Fruit fly (Drosophila melanogaster): ENCODE data around the gene Polr2H.

Gene Polr2H

DNA sequence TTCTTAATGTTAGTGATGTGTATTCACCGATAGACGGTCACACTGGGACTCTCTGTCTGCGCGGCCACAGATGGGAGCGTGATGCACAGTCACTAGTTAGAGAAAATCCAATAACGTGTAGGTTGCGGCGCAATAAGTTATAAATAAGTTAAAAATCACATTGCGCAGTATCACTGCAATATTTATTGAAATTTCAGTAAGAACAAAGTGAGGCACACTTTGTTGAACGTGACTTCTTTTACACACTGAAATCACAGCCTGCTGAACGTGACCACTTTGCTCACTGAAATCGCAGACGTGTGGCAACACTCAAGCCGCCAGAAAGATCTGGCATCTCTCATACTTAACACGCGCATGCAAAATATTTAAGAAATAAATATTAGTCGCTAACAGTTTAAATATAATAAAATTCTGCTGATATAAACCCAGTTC is at the start of gene Polr2H, which contains the start of gene CG11247:
TSS of gene Polr2H (plus strand) at position 317 of the 432 bp plus-strand sequence.
TSS of gene CG11247 (minus strand) at position 191 of the 432 bp plus-strand sequence.
- peak; percentile 62 for TF ChIP-seq noc (tag; optimal IDR thresholded peaks at IDR 0.05)

DNA sequence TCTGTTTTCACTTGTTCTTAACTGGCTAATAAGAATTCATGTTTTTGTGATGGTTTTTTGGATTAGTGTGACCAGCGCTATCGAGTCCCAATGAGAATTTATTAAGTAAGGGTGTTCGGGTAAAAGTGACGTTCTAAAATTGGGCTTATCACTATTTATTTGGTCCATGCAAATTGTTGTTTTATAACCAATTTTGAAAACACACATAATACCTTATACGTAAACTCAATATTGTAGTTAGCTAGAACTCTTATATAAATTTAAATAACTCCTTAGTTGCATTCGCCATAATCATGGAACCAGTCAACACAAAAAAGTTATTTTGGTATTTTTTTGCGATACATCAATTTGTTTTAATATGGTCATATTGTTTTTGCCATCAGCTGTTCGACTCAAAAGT is 49.0 kb upstream of the Polr2H start, which contains the start of the genes Als2 and CG11248:
TSS of gene Als2 (minus strand) at position 69 of the 400 bp plus-strand sequence.
TSS of gene CG11248 (plus strand) at position 364 of the 400 bp plus-strand sequence.
- TF ChIP-seq noc (tag; optimal IDR thresholded peaks at IDR 0.05), result no peak

- TF ChIP-seq noc (tag; optimal IDR thresholded peaks at IDR 0.05), result no peak
These were observed 44.8 kb upstream of the Polr2H start, which contains the start of gene Sfp78E for dm6 chr3L:21683942-21684341. Gene Sfp78E, minus strand, starts transcription at chr3L:21684042.

DNA sequence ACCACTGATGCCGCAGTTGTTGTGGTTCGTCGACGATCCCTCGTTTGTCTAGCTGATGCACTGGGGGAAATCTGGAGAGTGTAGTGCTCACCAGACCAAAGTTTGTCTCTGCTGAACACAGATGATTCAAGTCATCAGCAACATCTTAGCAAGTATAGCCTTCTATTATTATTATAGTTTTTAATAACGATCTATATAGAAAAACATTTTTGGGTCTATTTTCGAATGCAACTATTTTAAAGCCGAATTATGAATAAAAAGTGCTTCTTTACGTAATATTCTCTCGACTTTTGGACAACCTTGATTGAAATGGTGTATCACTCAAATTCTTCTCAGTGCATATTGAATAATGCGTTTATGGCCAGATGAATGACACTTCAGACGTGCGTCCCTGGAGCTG is 43.0 kb upstream of the Polr2H start:
- no peak for TF ChIP-seq noc (tag; optimal IDR thresholded peaks at IDR 0.05)

dm6 chr3L:21688607-21689129 is 40.1 kb upstream of the Polr2H start:
- no peak for TF ChIP-seq noc (tag; optimal IDR thresholded peaks at IDR 0.05)

dm6 chr3L:21694647-21695046 is 34.1 kb upstream of the Polr2H start:
- TF ChIP-seq noc (tag; optimal IDR thresholded peaks at IDR 0.05), result no peak

DNA sequence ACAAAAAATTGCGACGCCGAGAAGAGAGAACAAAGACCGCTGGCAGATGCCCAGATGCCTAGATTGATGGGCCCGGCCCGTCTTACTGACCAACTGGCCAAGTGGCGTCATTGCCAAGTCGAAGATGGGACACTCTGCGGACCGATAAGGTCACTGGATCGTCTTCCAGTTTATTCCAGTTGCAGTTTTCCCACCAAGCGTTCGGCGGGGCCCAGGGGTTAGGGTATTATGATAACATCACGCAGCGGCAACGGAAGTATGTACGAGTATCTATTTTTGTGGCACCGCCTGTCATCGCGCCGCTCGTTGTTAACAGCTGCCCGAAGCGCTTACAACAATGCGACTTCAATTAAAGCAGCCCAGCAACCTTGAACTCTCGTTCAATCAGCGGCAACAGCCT is 28.7 kb upstream of the Polr2H start:
- TF ChIP-seq noc (tag; optimal IDR thresholded peaks at IDR 0.05), result no peak

DNA sequence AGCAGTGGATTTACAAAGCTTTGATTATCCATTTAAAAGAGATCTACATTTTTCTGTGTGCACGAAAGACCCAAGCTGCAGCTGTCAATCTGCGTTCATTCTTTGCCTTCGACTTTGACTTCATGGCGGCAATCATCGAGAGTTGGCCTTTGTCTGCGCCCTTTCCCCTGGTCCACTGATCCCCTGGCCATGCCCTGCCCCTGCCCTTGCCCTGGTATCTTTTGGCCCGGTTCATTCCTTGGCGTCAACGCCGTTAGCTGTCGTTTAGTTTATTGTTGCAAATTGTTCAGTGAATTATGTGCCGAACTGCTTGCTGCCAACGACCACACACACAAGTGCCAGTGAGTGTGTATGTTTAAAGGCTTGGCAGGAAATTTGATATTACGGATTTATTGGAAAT is 27.8 kb upstream of the Polr2H start:
- TF ChIP-seq noc (tag; optimal IDR thresholded peaks at IDR 0.05), result no peak

DNA sequence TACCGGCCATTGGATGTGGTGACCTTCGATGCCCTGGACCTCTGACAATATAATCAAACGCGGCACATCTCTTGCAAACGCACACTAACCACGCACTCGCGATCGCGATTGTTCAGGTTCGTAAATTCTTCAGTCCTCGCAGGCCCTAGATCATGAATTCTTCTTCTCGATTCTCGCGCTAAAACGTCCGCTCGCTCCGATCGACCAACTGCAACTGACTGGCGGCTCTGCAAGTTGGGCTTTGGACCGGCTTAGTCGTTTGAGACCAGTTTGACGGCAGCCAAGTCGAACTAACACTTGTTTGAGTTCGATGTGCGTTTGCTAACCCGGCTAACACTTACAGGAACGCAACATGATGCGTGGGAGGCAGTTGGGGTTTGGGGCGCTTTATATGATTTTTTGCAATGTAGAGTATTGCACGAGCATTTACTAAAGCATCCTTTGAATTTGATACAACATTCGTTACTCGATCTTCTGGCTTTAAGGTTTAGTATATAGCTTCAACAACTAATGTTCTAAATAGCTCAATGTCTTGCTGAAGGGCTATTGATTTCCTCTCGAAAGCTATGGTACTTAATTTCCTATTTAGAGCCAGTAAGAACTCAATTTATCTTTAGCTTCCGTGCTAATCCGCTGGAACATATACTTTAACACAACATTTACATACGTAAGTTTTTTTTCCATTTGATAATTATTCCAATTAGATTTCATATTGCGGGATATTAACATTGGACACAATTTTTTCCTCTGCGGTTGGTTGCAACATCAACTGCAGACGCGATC is 22.4 kb upstream of the Polr2H start, which contains the start of gene CG32447:
TSS of gene CG32447 (minus strand) at position 222 of the 783 bp plus-strand sequence.
- no peak for TF ChIP-seq noc (tag; optimal IDR thresholded peaks at IDR 0.05)

dm6 chr3L:21709785-21710591 is 18.7 kb upstream of the Polr2H start:
- TF ChIP-seq noc (tag; optimal IDR thresholded peaks at IDR 0.05), result no peak

dm6 chr3L:21715974-21716373 is 12.8 kb upstream of the Polr2H start:
- no peak for TF ChIP-seq noc (tag; optimal IDR thresholded peaks at IDR 0.05)

DNA sequence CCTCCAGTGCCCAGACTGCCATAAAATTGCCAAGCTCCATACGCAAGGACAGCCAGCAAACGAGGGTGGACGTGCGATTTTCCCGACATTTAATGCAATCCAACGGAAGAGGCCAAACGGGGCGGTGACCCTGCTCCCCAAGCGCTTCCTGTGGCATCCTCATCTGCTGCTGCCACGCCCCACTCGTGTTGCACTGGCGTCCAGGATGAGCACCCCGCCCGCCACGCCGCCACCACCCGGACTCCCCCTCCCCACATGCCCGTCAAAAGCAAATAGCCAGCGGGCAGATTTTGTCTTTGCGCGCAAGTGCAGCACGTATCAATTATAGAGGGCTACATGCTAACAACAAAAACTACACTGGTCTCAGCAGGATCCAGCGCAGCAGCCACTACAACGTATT is 10.5 kb upstream of the Polr2H start:
- no peak for TF ChIP-seq noc (tag; optimal IDR thresholded peaks at IDR 0.05)

- no peak for TF ChIP-seq noc (tag; optimal IDR thresholded peaks at IDR 0.05)
These were observed 7.9 kb upstream of the Polr2H start for dm6 chr3L:21720869-21721268.

DNA sequence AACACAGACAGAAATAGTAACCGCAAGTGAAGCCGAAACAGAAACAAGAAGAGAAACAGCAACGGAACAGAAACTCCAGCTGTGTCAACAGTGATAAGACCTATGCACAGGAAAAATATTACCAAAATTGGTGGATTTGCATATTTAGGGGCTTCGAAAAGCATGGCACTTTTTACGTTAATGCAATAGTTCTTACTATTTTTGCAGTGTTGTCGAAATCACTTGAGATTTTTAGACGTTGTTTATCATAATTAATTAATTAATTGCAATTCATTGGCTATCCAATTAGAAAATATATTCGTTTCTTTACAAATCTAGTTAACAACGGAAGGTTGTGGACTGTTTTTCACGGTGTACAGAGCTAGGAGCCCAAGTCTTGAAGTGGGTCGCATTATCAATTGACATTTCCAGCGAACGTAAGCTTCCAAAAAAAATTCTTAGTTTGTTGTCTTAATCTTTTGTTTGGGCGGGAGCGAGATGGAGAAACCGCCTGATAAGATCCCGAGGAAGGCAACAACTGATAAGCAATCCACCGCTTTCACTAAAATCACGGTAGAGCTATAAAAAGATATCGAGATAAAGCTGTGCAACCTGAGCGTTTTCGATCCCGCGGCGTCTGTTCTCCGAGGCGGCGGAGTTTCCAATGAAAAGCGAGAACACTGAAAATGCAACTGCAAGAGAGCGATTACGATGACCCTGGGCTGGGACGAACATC is 1.6 kb upstream of the Polr2H start:
- no peak for TF ChIP-seq noc (tag; optimal IDR thresholded peaks at IDR 0.05)

DNA sequence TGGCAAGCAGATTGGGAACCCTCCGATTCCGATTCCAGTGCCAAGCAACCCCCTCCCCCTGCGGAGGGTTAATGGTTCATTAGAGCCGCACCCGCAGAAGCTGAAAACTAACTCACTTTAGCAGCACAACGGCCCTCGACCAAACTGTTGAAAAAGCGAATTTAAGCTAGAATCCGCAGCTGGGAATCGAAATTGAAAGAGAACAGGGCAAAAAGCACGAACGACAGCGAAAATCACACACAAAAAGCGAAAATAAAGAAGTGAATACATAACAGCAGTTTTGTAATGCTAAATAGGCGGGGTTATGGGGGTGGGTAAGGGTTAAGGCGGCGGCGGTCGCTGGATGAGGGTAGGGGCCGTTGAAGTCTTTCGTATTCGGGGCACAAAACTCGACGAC is 1.0 kb upstream of the Polr2H start:
- no peak for TF ChIP-seq noc (tag; optimal IDR thresholded peaks at IDR 0.05)

DNA sequence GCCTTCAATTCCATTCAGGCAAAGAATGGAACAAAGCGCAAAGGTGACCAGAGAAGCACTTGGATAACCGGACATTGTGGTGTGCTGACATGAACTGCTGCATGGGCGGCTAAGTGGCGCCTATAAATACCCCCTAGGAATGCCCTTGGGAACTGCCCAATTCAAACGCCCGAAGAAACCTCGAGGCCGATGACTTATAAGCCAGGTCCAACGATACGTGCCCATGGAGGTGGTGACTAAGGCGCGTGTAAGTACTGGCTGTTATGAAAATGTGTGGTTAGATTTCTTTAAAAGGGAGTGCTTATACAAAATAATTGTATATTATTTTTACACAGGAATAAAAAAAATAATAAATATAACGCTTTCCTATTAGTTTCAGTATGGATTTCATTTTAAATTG is 1.6 kb downstream of the Polr2H start, which contains the start of gene CG14570:
TSS of gene CG14570 (minus strand) at position 101 of the 400 bp plus-strand sequence.
- TF ChIP-seq noc (tag; optimal IDR thresholded peaks at IDR 0.05), result no peak

All from whole organism, larva.